Fruit fly (Drosophila melanogaster) whole organism, embryonic: ENCODE data around the gene upSET.

Experiments
- ATbp ChIP-seq: fragments of 200-800 bp; sonication (Bioruptor generic); optimal IDR thresholded peaks from 2 replicates; lab custom pipeline; 2017; ENCODE audit warnings: missing biosample characterization, mild to moderate bottlenecking, missing genetic modification characterization, missing genetic modification reagents
- Blimp-1 ChIP-seq: fragments of 200-800 bp; sonication (Bioruptor generic); optimal IDR thresholded peaks from 3 replicates; lab custom pipeline; 2018; ENCODE audit warnings: missing biosample characterization, missing genetic modification characterization, mild to moderate bottlenecking, moderate library complexity, missing genetic modification reagents
- Bteb2 ChIP-seq: fragments of 200-800 bp; sonication (Bioruptor generic); optimal IDR thresholded peaks from 2 replicates; lab custom pipeline; 2016; ENCODE audit warnings: missing biosample characterization, missing genetic modification characterization
- CG10147 ChIP-seq: fragments of 200-800 bp; sonication (Bioruptor generic); optimal IDR thresholded peaks from 2 replicates; lab custom pipeline; 2019; ENCODE audit warnings: missing biosample characterization, mild to moderate bottlenecking, missing genetic modification characterization, moderate library complexity
- CG10543 ChIP-seq: fragments of 200-800 bp; sonication (Bioruptor generic); optimal IDR thresholded peaks from 3 replicates; lab custom pipeline; 2017; ENCODE audit warnings: missing biosample characterization, mild to moderate bottlenecking, missing genetic modification characterization, moderate library complexity
- CG11504 ChIP-seq: fragments of 200-800 bp; sonication (Bioruptor generic); optimal IDR thresholded peaks from 3 replicates; lab custom pipeline; 2019; ENCODE audit warnings: missing biosample characterization, mild to moderate bottlenecking, missing genetic modification characterization, moderate library complexity
- CG11696 ChIP-seq: fragments of 200-800 bp; sonication (Bioruptor generic); IDR thresholded peaks from 2 replicates; pipeline ENCODE4 v1.3.6; 2022; ENCODE audit warnings: missing biosample characterization, missing genetic modification characterization
- CG13424 ChIP-seq: fragments of 200-800 bp; sonication (Bioruptor generic); optimal IDR thresholded peaks from 2 replicates; lab custom pipeline; 2019; ENCODE audit warnings: missing biosample characterization, mild to moderate bottlenecking, missing genetic modification characterization, moderate library complexity
- CG14860 ChIP-seq: fragments of 200-800 bp; sonication (Bioruptor generic); IDR thresholded peaks from 3 replicates; pipeline ENCODE4 v1.3.6; 2022; ENCODE audit warnings: missing biosample characterization, missing genetic modification characterization; ENCODE audit not compliant: partially characterized antibody
- CG15479 ChIP-seq: fragments of 200-800 bp; sonication (Bioruptor generic); optimal IDR thresholded peaks from 3 replicates; lab custom pipeline; 2019; ENCODE audit warnings: missing biosample characterization, mild to moderate bottlenecking, missing genetic modification characterization, moderate library complexity
- CG15601 ChIP-seq: fragments of 200-800 bp; sonication (Bioruptor generic); optimal IDR thresholded peaks from 3 replicates; lab custom pipeline; 2019; ENCODE audit warnings: missing biosample characterization, mild to moderate bottlenecking, missing genetic modification characterization, moderate library complexity
- CG16813 ChIP-seq: fragments of 200-800 bp; sonication (Bioruptor generic); IDR thresholded peaks from 3 replicates; pipeline ENCODE4 v1.3.6; 2022; ENCODE audit warnings: missing biosample characterization, missing genetic modification characterization; ENCODE audit not compliant: partially characterized antibody
- CG18011 ChIP-seq: fragments of 200-800 bp; sonication (Bioruptor generic); optimal IDR thresholded peaks from 2 replicates; lab custom pipeline; 2017; ENCODE audit warnings: missing biosample characterization, missing genetic modification characterization, mild to moderate bottlenecking, moderate library complexity, missing genotype
- CG18599 ChIP-seq: fragments of 200-800 bp; sonication (Bioruptor generic); optimal IDR thresholded peaks from 3 replicates; lab custom pipeline; 2017; ENCODE audit warnings: missing biosample characterization, missing genetic modification characterization, mild to moderate bottlenecking, moderate library complexity, missing genetic modification reagents
- CG33213 ChIP-seq: fragments of 200-800 bp; sonication (Bioruptor generic); optimal IDR thresholded peaks from 3 replicates; lab custom pipeline; 2016; ENCODE audit warnings: missing biosample characterization, missing genetic modification characterization
- CG43689 ChIP-seq: fragments of 200-800 bp; sonication (Bioruptor generic); IDR thresholded peaks from 2 replicates; pipeline ENCODE4 v1.3.6; 2022; ENCODE audit warnings: missing biosample characterization, missing genetic modification characterization
- CG4730 ChIP-seq: fragments of 200-800 bp; sonication (Bioruptor generic); IDR thresholded peaks from 2 replicates; pipeline ENCODE4 v1.3.6; 2022; ENCODE audit warnings: missing biosample characterization, missing genetic modification characterization
- CG4854 ChIP-seq: fragments of 200-800 bp; sonication (Bioruptor generic); optimal IDR thresholded peaks from 2 replicates; lab custom pipeline; 2016; ENCODE audit warnings: missing biosample characterization, missing genetic modification characterization, inconsistent platforms
- CG5245 ChIP-seq: fragments of 200-800 bp; sonication (Bioruptor generic); optimal IDR thresholded peaks from 3 replicates; lab custom pipeline; 2016; ENCODE audit warnings: missing biosample characterization, missing genetic modification characterization
- CG6272 ChIP-seq: fragments of 200-800 bp; sonication (Bioruptor generic); IDR thresholded peaks from 2 replicates; pipeline ENCODE4 v1.3.6; 2022; ENCODE audit warnings: missing biosample characterization, missing genetic modification characterization
- CG7963 ChIP-seq: fragments of 200-800 bp; sonication (Bioruptor generic); IDR thresholded peaks from 3 replicates; pipeline ENCODE4 v1.3.6; 2022; ENCODE audit warnings: missing biosample characterization, missing genetic modification characterization; ENCODE audit not compliant: partially characterized antibody
- Camta ChIP-seq: fragments of 200-800 bp; sonication (Bioruptor generic); optimal IDR thresholded peaks from 2 replicates; lab custom pipeline; 2016; ENCODE audit warnings: missing biosample characterization, missing genetic modification characterization
- D ChIP-seq, 2 experiments: fragments of 200-800 bp in 1 of 2; fragments of >200 bp in 1 of 2; sonication (Bioruptor generic) in 1 of 2; optimal IDR thresholded peaks; 2 replicates in 1 of 2; 3 replicates in 1 of 2; lab custom pipeline; 2017; ENCODE audit warnings: mild to moderate bottlenecking in 1 of 2, missing biosample characterization in 1 of 2, missing genetic modification characterization in 1 of 2, missing genetic modification reagents in 1 of 2
- Dip3 ChIP-seq: fragments of 200-800 bp; sonication (Bioruptor generic); optimal IDR thresholded peaks from 3 replicates; lab custom pipeline; 2016; ENCODE audit warnings: missing biosample characterization, missing genetic modification characterization
- E2f2 ChIP-seq: fragments of 200-800 bp; sonication (Bioruptor generic); IDR thresholded peaks from 2 replicates; pipeline ENCODE4 v1.3.6; 2022; ENCODE audit warnings: missing biosample characterization, missing genetic modification characterization
- Fer3 ChIP-seq: fragments of 200-800 bp; sonication (Bioruptor generic); optimal IDR thresholded peaks from 2 replicates; lab custom pipeline; 2018; ENCODE audit warnings: missing biosample characterization, mild to moderate bottlenecking, missing genetic modification characterization, moderate library complexity
- Hmr ChIP-seq: fragments of 200-800 bp; sonication (Bioruptor generic); optimal IDR thresholded peaks from 3 replicates; lab custom pipeline; 2017; ENCODE audit warnings: mild to moderate bottlenecking, missing biosample characterization, missing genetic modification reagents, missing genetic modification characterization
- Max ChIP-seq: fragments of 200-800 bp; sonication (Bioruptor generic); optimal IDR thresholded peaks from 2 replicates; lab custom pipeline; 2016; ENCODE audit warnings: missing biosample characterization, mild to moderate bottlenecking, missing genetic modification characterization
- Mes4 ChIP-seq: fragments of 200-800 bp; sonication (Bioruptor generic); optimal IDR thresholded peaks from 2 replicates; lab custom pipeline; 2016; ENCODE audit warnings: missing biosample characterization, missing genetic modification characterization
- Poxn ChIP-seq: fragments of 200-800 bp; sonication (Bioruptor generic); IDR thresholded peaks from 2 replicates; pipeline ENCODE4 v1.3.6; 2022; ENCODE audit warnings: missing biosample characterization, missing genetic modification characterization
- Xbp1 ChIP-seq: fragments of 200-800 bp; sonication (Bioruptor generic); optimal IDR thresholded peaks from 3 replicates; lab custom pipeline; 2016; ENCODE audit warnings: missing biosample characterization, mild to moderate bottlenecking, missing genetic modification characterization
- YL-1 ChIP-seq: fragments of 200-800 bp; sonication (Bioruptor generic); optimal IDR thresholded peaks from 3 replicates; lab custom pipeline; 2017; ENCODE audit warnings: missing biosample characterization, mild to moderate bottlenecking, missing genetic modification characterization
- az2 ChIP-seq: fragments of 200-800 bp; sonication (Bioruptor generic); optimal IDR thresholded peaks from 3 replicates; lab custom pipeline; 2016; ENCODE audit warnings: missing biosample characterization, missing genetic modification characterization
- cwo ChIP-seq: fragments of 200-800 bp; sonication (Bioruptor generic); optimal IDR thresholded peaks from 3 replicates; lab custom pipeline; 2017; ENCODE audit warnings: missing biosample characterization, missing genetic modification characterization, mild to moderate bottlenecking, moderate library complexity, missing genetic modification reagents
- dati ChIP-seq: fragments of 200-800 bp; sonication (Bioruptor generic); IDR thresholded peaks from 2 replicates; pipeline ENCODE4 v1.3.6; 2022; ENCODE audit warnings: missing biosample characterization, missing genetic modification characterization
- dpn ChIP-seq, 2 experiments: fragments of 200-800 bp; sonication (Bioruptor generic); optimal IDR thresholded peaks; 3 replicates each; lab custom pipeline; 2016; ENCODE audit warnings: missing biosample characterization in 2 of 2, missing genetic modification characterization in 2 of 2
- ewg ChIP-seq: fragments of 200-800 bp; sonication (Bioruptor generic); optimal IDR thresholded peaks from 3 replicates; lab custom pipeline; 2017; ENCODE audit warnings: mild to moderate bottlenecking, missing biosample characterization, missing genetic modification reagents, missing genetic modification characterization
- gfzf ChIP-seq: fragments of 200-800 bp; sonication (Bioruptor generic); optimal IDR thresholded peaks from 2 replicates; lab custom pipeline; 2016; ENCODE audit warnings: missing biosample characterization, mild to moderate bottlenecking, missing genetic modification characterization, moderate library complexity
- gro ChIP-seq: fragments of 200-800 bp; sonication (Bioruptor generic); optimal IDR thresholded peaks from 2 replicates; lab custom pipeline; 2016; ENCODE audit warnings: missing biosample characterization, missing genetic modification characterization
- ham ChIP-seq: fragments of 200-800 bp; sonication (Bioruptor generic); IDR thresholded peaks from 2 replicates; pipeline ENCODE4 v1.3.6; 2022; ENCODE audit warnings: missing biosample characterization, missing genetic modification characterization
- hth ChIP-seq: fragments of >200 bp; optimal IDR thresholded peaks from 2 replicates; lab custom pipeline; 2017; ENCODE audit warnings: inconsistent platforms
- lilli ChIP-seq: fragments of 200-800 bp; sonication (Bioruptor generic); optimal IDR thresholded peaks from 3 replicates; lab custom pipeline; 2016; ENCODE audit warnings: missing biosample characterization, missing genetic modification characterization
- ro ChIP-seq: fragments of 200-800 bp; sonication (Bioruptor generic); IDR thresholded peaks from 2 replicates; pipeline ENCODE4 v1.3.6; 2022; ENCODE audit warnings: missing biosample characterization, missing genetic modification characterization
- schlank ChIP-seq: fragments of 200-800 bp; sonication (Bioruptor generic); optimal IDR thresholded peaks from 2 replicates; lab custom pipeline; 2018; ENCODE audit warnings: missing biosample characterization, mild to moderate bottlenecking, missing genetic modification characterization
- sd ChIP-seq: fragments of 200-800 bp; sonication (Bioruptor generic); optimal IDR thresholded peaks from 3 replicates; lab custom pipeline; 2018; ENCODE audit warnings: missing biosample characterization, mild to moderate bottlenecking, missing genetic modification characterization, moderate library complexity
- sqz ChIP-seq: fragments of 200-800 bp; sonication (Bioruptor generic); optimal IDR thresholded peaks from 3 replicates; lab custom pipeline; 2018; ENCODE audit warnings: missing biosample characterization, mild to moderate bottlenecking, missing genetic modification characterization
- toy ChIP-seq: fragments of 200-800 bp; sonication (Bioruptor generic); IDR thresholded peaks from 2 replicates; pipeline ENCODE4 v1.3.6; 2022; ENCODE audit warnings: missing biosample characterization, missing genetic modification characterization
- zen2 ChIP-seq: fragments of 200-800 bp; sonication (Bioruptor generic); IDR thresholded peaks from 3 replicates; pipeline ENCODE4 v1.3.6; 2022; ENCODE audit warnings: missing biosample characterization, missing genetic modification characterization; ENCODE audit not compliant: partially characterized antibody

upSET gene

DNA sequence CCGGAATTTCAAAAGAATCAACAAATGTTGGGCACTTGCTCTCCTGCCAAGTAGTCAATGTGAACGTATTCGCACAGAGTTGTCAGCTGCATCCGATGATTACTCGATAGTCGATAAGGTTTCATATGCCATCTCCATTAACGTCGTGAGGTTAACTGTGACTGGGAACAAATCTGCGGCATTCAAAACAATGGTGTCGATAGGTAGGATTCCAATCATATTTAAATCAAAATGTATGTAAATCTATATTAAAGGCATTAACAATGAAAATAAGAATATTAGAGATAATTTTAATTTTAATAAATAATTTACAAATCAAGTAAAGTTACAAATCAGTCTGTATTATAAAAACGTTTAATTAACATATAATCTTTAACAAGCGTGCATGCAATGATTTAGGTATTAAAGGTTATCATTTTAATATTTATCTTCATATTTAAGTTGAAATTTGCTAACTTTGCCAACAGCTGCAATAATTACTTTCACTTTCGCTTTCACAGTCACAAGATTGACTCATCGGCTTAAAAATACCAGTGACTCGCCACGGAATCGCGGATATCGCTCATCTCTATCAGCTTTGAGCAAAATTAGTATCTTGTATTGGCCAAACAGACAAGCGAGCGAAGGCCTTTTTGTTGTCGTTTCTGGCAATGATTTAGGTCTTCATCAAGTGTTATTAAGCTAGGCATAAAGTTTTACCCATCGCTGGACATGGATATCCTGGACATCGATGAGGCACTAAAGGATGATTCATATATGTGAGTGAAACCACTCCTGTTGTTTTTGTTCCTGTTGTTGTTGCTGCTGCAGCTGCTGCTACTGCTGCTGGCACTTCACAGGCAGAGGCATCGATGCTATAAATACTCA is 37.1 kb upstream of the upSET start, which contains the start of the genes Meics, Nxf3 and ssp2 (continued):
- peak; percentile 16 for TF ChIP-seq CG13424 (tag; lab: Kevin White, UChicago)
- peak; percentile 49; the same call in 2 of the 3 replicates for TF ChIP-seq CG14860
- TF ChIP-seq CG43689 (GFP tag; lab: Robert Waterston, UW): no peak
- no peak for TF ChIP-seq dati
- no peak for TF ChIP-seq Hmr (GFP tag; lab: Kevin White, UChicago)
- no peak for TF ChIP-seq ewg (GFP tag; lab: Kevin White, UChicago)
- TF ChIP-seq sd (tag; lab: Kevin White, UChicago): no peak
- no peak for TF ChIP-seq gro (GFP tag; lab: Kevin White, UChicago)
- no peak for TF ChIP-seq D (optimal IDR thresholded peaks at IDR 0.05; lab: Kevin White, UChicago)
- peak; percentile 25 for TF ChIP-seq D (GFP tag; optimal IDR thresholded peaks at IDR 0.05; lab: Kevin White, UChicago)
- TF ChIP-seq CG10543 (GFP tag; lab: Kevin White, UChicago): peak; percentile 42
- peak; percentile 41 for TF ChIP-seq gfzf
- TF ChIP-seq lilli (GFP tag; lab: Kevin White, UChicago): peak; percentile 19
- peak; percentile 3 for TF ChIP-seq CG33213 (GFP tag; lab: Kevin White, UChicago)
- TF ChIP-seq sqz (GFP tag; lab: Kevin White, UChicago): no peak
- TF ChIP-seq Fer3 (tag; lab: Kevin White, UChicago): no peak
- TF ChIP-seq CG15601 (tag; lab: Kevin White, UChicago): peak; percentile 36
- peak; percentile 49 for TF ChIP-seq Xbp1
- no peak for TF ChIP-seq CG5245
- no peak for TF ChIP-seq CG4854 (GFP tag; lab: Kevin White, UChicago)
- no peak for TF ChIP-seq Bteb2 (GFP tag; lab: Kevin White, UChicago)
- TF ChIP-seq CG7963 (GFP tag; lab: Robert Waterston, UW): peak; percentile 65
- TF ChIP-seq CG16813 (GFP tag; lab: Robert Waterston, UW): peak; percentile 78
- no peak for TF ChIP-seq CG11696 (GFP tag; lab: Robert Waterston, UW)
- no peak for TF ChIP-seq CG10147 (GFP tag; lab: Kevin White, UChicago)
- peak in 1 of 2 experiments; percentile 20 for TF ChIP-seq dpn (GFP tag; optimal IDR thresholded peaks at IDR 0.05; lab: Kevin White, UChicago)
- TF ChIP-seq Max (GFP tag; lab: Kevin White, UChicago): no peak
- TF ChIP-seq CG4730: no peak
- no peak for TF ChIP-seq Camta (GFP tag; lab: Kevin White, UChicago)
- TF ChIP-seq CG6272 (GFP tag; lab: Robert Waterston, UW): no peak
- no peak for TF ChIP-seq cwo (GFP tag; lab: Kevin White, UChicago)
- TF ChIP-seq YL-1 (GFP tag; lab: Kevin White, UChicago): peak; percentile 29
- no peak for TF ChIP-seq CG15479 (GFP tag; lab: Kevin White, UChicago)
- peak; percentile 35 for TF ChIP-seq E2f2
- peak; percentile 54; the same call in 2 of the 3 replicates for TF ChIP-seq zen2
- no peak for TF ChIP-seq Mes4
- no peak for TF ChIP-seq toy
- no peak for TF ChIP-seq hth (lab: Kevin White, UChicago)
- peak; percentile 10 for TF ChIP-seq Dip3 (GFP tag; lab: Kevin White, UChicago)
- no peak for TF ChIP-seq ham (GFP tag; lab: Robert Waterston, UW)
- no peak for TF ChIP-seq CG11504
- peak; percentile 21 for TF ChIP-seq az2 (GFP tag; lab: Kevin White, UChicago)
- no peak for TF ChIP-seq Poxn (GFP tag; lab: Robert Waterston, UW)
- no peak for TF ChIP-seq ro (GFP tag; lab: Robert Waterston, UW)
- no peak for TF ChIP-seq schlank
- no peak for TF ChIP-seq CG18011 (GFP tag; lab: Kevin White, UChicago)
- peak; percentile 99 for TF ChIP-seq Blimp-1 (GFP tag; lab: Kevin White, UChicago)
- TF ChIP-seq ATbp (GFP tag; lab: Kevin White, UChicago): no peak
- no peak for TF ChIP-seq CG18599 (GFP tag; lab: Kevin White, UChicago)
